Worm (Caenorhabditis elegans): ENCODE measurements around the gene F39F10.5.
"Not testable (repeated sequence)": the region's sequence is repeated elsewhere in the genome, so short reads cannot be mapped to it uniquely, and the experiment has no call there.

The F39F10.5 gene

DNA sequence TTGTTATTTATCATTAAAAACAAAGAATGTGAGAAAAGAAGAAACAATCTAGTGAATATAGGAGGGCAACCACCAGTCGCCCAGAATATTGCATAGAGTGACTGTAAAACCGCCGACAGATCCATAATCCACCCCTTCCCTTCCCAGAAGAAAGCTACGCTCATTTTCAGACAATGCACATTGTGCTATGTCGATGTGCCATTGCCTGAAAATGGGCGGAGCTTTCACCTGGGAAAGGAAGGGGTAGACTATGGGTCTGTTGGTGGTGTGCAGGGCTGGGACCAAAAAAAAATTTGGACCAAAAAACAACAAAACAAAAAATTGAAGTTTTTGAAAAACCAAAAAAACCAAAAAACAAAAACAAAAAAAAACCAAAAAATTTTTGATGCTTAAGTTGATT lies 9.9 kb downstream of the F39F10.5 start, which contains the start of gene F39F10.4:
F39F10.4 (minus strand) TSS at position 101 of the 400 bp plus-strand sequence.
- no peak for TF ChIP-seq lin-39 (tag; optimal IDR thresholded peaks at IDR 0.05)
- TF ChIP-seq ZK546.5 (tag; optimal IDR thresholded peaks at IDR 0.05) = no peak
- TF ChIP-seq dmd-4 (tag; optimal IDR thresholded peaks at IDR 0.05) = no peak
- TF ChIP-seq skn-1 (tag; optimal IDR thresholded peaks at IDR 0.05) = no peak
- no peak for TF ChIP-seq sem-4 (tag; optimal IDR thresholded peaks at IDR 0.05)

DNA sequence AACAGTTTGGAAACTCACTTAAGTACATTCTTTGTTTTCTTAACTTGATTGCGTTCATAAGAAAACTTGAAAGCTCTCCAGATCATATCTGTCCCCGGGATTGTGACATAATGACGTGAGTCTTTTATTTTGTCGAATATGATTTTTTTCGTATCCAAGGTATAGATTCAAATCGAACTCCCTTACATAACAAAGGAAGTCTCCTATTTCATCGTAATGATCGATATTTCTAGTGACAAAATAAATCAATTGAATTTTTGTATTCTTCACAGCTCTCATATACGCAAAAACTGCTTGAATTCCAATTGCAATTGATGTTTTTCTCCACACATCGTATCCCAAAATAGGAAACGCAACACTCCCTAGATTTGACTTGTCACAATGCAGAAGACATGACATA lies 10.9 kb downstream of the F39F10.5 start:
- TF ChIP-seq ceh-16 (tag; optimal IDR thresholded peaks at IDR 0.05) = no peak
- no peak for TF ChIP-seq elt-3 (tag; optimal IDR thresholded peaks at IDR 0.05)
- TF ChIP-seq ama-1 (optimal IDR thresholded peaks at IDR 0.05) = no peak
- no peak for TF ChIP-seq nhr-77 (tag; optimal IDR thresholded peaks at IDR 0.05)
- TF ChIP-seq skn-1 (tag; optimal IDR thresholded peaks at IDR 0.05) = no peak

DNA sequence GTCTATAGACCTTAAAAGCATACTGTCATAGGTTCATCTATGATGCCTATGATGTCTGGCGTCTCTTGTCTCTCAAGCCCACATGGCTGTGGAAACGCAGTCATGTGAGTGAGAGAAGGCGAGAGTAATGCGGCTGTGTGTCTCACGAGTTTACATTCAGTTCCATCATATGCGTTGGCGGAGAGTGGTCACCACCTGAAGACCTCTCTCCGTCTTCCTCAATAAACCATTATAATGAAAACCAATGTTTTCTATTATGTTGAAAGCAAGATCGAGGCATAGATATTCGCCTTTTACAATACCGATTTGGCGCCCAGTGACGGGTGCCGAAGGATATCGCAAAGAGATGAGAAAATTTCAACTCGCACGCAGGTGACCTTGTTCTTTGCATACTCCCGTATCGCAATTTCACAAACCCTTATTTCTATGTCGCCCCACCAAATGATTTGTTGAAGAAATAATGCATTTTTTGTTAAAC lies 11.6 kb downstream of the F39F10.5 start:
- TF ChIP-seq blmp-1 (tag; optimal IDR thresholded peaks at IDR 0.05; ENCODE audit: insufficient read depth) = peak; percentile 42
- peak; percentile 43 for TF ChIP-seq C34F6.9 (tag; optimal IDR thresholded peaks at IDR 0.05)
- peak; percentile 85 for TF ChIP-seq nhr-129 (tag; optimal IDR thresholded peaks at IDR 0.05)
- TF ChIP-seq nhr-21 (tag; optimal IDR thresholded peaks at IDR 0.05) = peak; percentile 65
- TF ChIP-seq sma-9 (GFP tag; optimal IDR thresholded peaks at IDR 0.05) = peak; percentile 72
- TF ChIP-seq sma-9 (tag; optimal IDR thresholded peaks at IDR 0.05) = not testable (repeated sequence)
- TF ChIP-seq sma-3 (GFP tag; optimal IDR thresholded peaks at IDR 0.05) = peak; percentile 51
- TF ChIP-seq nhr-25 (tag; optimal IDR thresholded peaks at IDR 0.05) = peak; percentile 85
- peak in 1 of 2 experiments; percentile 36 for TF ChIP-seq mdl-1 (tag; optimal IDR thresholded peaks at IDR 0.05)
- peak; percentile 19 for TF ChIP-seq fos-1 (tag; optimal IDR thresholded peaks at IDR 0.05)
- peak; percentile 34 for TF ChIP-seq F13H6.1 (tag; optimal IDR thresholded peaks at IDR 0.05)

DNA sequence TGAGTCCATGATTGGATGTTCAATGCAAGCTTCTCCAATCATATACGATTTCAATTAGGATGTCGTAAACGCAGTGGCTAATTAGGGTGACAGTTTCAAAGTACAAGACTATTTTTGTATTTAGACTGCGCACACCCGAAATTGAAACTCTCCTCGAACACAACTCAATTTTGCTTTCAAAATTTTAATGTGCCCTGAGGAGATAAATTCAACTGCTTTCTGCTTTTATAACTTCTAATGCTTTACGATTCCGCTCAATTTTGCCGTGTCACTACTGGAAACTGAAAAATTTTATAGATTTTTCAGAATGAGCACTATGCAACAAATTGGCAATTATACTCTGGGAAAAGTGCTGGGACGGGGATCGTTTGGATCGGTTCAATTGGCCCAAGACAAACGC lies 19.0 kb downstream of the F39F10.5 start, which contains the start of gene F39F10.2:
F39F10.2 (plus strand) TSS at position 301 of the 400 bp plus-strand sequence.
- TF ChIP-seq blmp-1 (tag; optimal IDR thresholded peaks at IDR 0.05; ENCODE audit: insufficient read depth) = no peak
- TF ChIP-seq crh-2 (tag; optimal IDR thresholded peaks at IDR 0.05) = no peak

DNA sequence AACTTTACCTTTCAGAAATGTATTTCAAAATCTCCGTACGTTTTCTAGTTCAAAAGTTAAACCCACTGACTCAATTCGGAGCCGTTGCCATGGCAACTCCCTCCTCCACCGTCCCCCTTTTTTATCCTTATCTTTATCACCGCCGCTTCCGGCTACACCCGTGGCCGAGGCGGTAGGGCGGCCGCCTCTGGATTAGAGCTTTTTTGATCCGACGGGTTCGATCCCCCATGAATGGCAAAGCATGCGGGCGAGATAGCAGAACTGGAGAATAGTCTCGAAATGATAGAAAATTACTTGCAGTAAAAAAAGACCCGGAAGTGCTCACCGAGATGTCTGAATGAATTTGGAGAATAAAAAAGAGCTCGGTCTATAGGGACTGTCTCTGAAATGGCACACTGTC lies 19.8 kb downstream of the F39F10.5 start:
- no peak for TF ChIP-seq ZK546.5 (tag; optimal IDR thresholded peaks at IDR 0.05)
- TF ChIP-seq mdl-1 (tag; optimal IDR thresholded peaks at IDR 0.05) = no peak
- no peak for TF ChIP-seq nhr-10 (tag; optimal IDR thresholded peaks at IDR 0.05)
- TF ChIP-seq sem-4 (tag; optimal IDR thresholded peaks at IDR 0.05) = no peak
- TF ChIP-seq nhr-12 (tag; optimal IDR thresholded peaks at IDR 0.05) = no peak

DNA sequence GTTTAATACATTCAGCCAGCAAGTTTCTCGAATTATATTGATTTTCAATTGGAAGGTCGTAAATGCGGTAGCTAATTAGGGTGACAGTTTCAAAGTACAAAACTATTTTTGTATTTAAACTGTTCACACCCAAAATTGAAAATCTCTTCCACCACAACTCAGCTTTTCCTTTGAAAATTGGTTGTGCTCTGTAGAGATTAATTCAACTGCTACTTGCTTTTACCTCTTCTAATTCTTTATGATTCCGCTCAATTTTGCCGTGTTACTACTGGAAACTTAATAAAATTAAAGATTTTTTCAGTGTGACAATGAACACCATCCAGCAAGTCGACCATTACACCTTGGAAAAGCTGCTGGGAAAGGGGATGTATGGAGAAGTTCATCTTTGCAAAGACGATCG lies 21.9 kb downstream of the F39F10.5 start, which contains the start of gene F39F10.3:
F39F10.3 (plus strand) TSS at position 301 of the 400 bp plus-strand sequence.
- TF ChIP-seq aly-2 (tag; optimal IDR thresholded peaks at IDR 0.05) (no peak), elt-3 (tag; optimal IDR thresholded peaks at IDR 0.05) (no peak), nhr-10 (tag; optimal IDR thresholded peaks at IDR 0.05) (no peak), nhr-77 (tag; optimal IDR thresholded peaks at IDR 0.05) (no peak), unc-55 (GFP tag; optimal IDR thresholded peaks at IDR 0.05) (no peak), ztf-11 (tag; optimal IDR thresholded peaks at IDR 0.05) (no peak), C34F6.9 (tag; optimal IDR thresholded peaks at IDR 0.05) (no peak), mbf-1 (tag; optimal IDR thresholded peaks at IDR 0.05) (no peak), nhr-237 (tag; optimal IDR thresholded peaks at IDR 0.05) (no peak), alr-1 (tag; optimal IDR thresholded peaks at IDR 0.05) (no peak), nhr-23 (tag; optimal IDR thresholded peaks at IDR 0.05) (no peak), dmd-4 (tag; optimal IDR thresholded peaks at IDR 0.05) (no peak), R02D3.7 (tag; optimal IDR thresholded peaks at IDR 0.05) (no peak), skn-1 (tag; optimal IDR thresholded peaks at IDR 0.05) (no peak), fos-1 (tag; optimal IDR thresholded peaks at IDR 0.05) (no peak), lin-13 (GFP tag; optimal IDR thresholded peaks at IDR 0.05) (no peak), lin-39 (tag; optimal IDR thresholded peaks at IDR 0.05) (no peak), unc-39 (tag; optimal IDR thresholded peaks at IDR 0.05) (no peak), ceh-16 (tag; optimal IDR thresholded peaks at IDR 0.05) (no peak)
